Worm (Caenorhabditis elegans): ENCODE measurements around the gene ads-1.
"Not testable (repeated sequence)": the region's sequence is repeated elsewhere in the genome, so short reads cannot be mapped to it uniquely, and the experiment has no call there.

Gene ads-1

DNA sequence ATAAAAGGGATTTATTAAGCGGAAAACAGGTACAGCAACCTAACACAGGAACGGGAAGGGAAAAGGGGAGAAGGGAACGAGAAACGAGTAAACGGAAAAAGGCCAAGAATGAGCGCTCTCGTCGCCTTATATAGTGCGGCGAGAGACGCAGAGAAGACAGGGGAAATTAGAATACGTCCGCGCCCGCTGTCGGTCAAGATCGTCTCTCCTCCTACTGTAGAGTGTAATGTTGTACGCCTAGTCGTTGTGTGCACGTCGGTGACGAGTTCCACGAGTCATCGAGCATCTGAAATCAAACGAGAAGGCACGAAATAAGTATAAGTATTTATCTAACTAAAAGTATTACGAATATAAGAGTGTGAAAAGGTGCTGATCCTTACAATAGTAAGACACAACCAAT is 12.8 kb upstream of the ads-1 start (continued):
- TF ChIP-seq ama-1 (optimal IDR thresholded peaks at IDR 0.05): no peak
- TF ChIP-seq ama-1 (GFP tag; optimal IDR thresholded peaks at IDR 0.05): no peak
- TF ChIP-seq athp-1 (tag; optimal IDR thresholded peaks at IDR 0.05): no peak
- no peak for TF ChIP-seq ceh-40 (GFP tag; IDR thresholded peaks at IDR 0.05)
- no peak for TF ChIP-seq ceh-100 (GFP tag; IDR thresholded peaks at IDR 0.05)
- 0 out of 2 replicates have a peak, but pooled peaks have one; percentile 6 for TF ChIP-seq hmg-1.2 (GFP tag; IDR thresholded peaks at IDR 0.05)
- no peak for TF ChIP-seq fkh-3 (tag; optimal IDR thresholded peaks at IDR 0.05)
- TF ChIP-seq ceh-58 (GFP tag; IDR thresholded peaks at IDR 0.05): no peak
- TF ChIP-seq lir-1 (GFP tag; conservative IDR thresholded peaks at IDR 0.05): no peak
- no peak for TF ChIP-seq attf-6 (GFP tag; IDR thresholded peaks at IDR 0.05)

DNA sequence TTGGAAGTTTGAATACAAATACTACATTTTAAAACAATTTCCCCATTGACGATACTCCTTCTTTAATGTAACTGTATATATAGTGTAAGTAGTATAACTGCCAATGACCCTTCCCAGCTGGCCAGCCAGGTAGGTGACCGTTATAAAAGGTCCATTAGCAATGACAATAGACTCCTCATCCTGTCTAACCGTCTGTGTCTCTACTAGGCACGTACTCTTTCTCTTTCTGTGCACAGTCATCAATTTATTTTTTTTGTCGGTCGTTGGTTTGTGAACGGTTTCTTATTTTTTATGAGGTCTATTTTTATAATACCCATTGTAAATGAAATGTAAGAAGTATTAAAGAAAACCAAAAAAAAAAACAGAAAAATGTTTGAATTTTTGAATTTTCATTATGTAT is 6.2 kb upstream of the ads-1 start:
- TF ChIP-seq nhr-27 (tag; optimal IDR thresholded peaks at IDR 0.05) (no peak), hmg-1.2 (GFP tag; IDR thresholded peaks at IDR 0.05) (peak; percentile 56; the same call in 1 of the 2 replicates), sea-2 (GFP tag; IDR thresholded peaks at IDR 0.05) (no peak)

DNA sequence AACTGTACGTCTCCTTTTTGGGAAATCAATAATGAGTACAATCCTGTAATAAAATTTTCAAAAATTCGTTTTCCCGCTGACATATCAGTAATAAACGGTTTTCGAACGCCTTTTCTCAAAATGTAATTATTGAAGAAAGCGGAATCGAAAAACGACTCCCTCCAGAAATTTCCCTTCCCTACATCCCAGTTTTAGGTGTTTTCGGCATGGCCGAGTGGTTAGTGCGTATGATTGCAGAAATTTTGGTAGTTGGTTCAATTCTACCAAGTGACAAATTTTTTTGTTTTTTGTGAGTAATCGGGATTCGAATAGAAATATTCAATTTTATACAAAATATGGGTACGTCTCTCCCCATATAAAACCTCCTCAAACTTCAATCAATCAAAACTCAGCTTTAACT is 4.2 kb upstream of the ads-1 start:
- TF ChIP-seq tbp1 (GFP tag; optimal IDR thresholded peaks at IDR 0.05) (peak; percentile 72), B0261.1 (tag; optimal IDR thresholded peaks at IDR 0.05) (peak; percentile 25), madf-6 (GFP tag; IDR thresholded peaks at IDR 0.05) (peak; percentile 13; the same call in 1 of the 2 replicates), lin-26 (GFP tag; IDR thresholded peaks at IDR 0.05) (peak; percentile 81), hmg-1.2 (GFP tag; IDR thresholded peaks at IDR 0.05) (peak; percentile 15; the same call in 1 of the 2 replicates), rpc-1 (tag; optimal IDR thresholded peaks at IDR 0.05) (peak; percentile 48)
- not testable (repeated sequence) for TF ChIP-seq rpc-1 (optimal IDR thresholded peaks at IDR 0.05)

ce11 chrIII:299220-299619 is 864 bp upstream of the ads-1 start:
- TF ChIP-seq Y79H2A.3 (GFP tag; conservative IDR thresholded peaks at IDR 0.05): no peak
- TF ChIP-seq nhr-80 (tag; optimal IDR thresholded peaks at IDR 0.05): peak; percentile 65

- 0 out of 2 replicates have a peak, but pooled peaks have one; percentile 25 for TF ChIP-seq ceh-58 (GFP tag; IDR thresholded peaks at IDR 0.05)
- TF ChIP-seq Y95B8A.8 (GFP tag; IDR thresholded peaks at IDR 0.05): 0 out of 2 replicates have a peak, but pooled peaks have one; percentile 13
- 0 out of 2 replicates have a peak, but pooled peaks have one; percentile 12 for TF ChIP-seq egrh-3 (GFP tag; IDR thresholded peaks at IDR 0.05)
These were observed 474 bp downstream of the ads-1 start for ce11 chrIII:297882-298281.

DNA sequence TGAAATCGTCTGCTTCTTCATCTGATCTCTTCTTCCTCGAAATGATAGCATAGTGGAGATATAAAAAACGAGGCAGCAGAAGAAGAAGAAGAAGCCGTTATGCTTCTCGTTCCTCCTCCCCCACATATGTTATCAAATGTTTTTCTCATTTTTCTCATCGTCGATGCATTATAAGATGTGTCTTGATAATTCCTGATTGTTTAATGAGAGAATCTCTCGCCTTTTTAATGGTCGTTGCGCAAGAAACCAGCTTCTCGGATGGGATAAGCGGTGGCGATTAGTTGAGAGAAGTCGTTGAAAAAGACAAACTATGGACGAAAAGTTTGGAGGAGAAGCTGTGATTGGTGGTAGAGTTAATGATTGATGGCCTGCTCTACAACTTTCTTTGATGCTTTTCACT is 3.8 kb downstream of the ads-1 start, which contains the start of gene Y50D7A.13:
Gene Y50D7A.13, minus strand, starts transcription at position 101 of the 400 bp plus-strand sequence.
- TF ChIP-seq rcor-1 (GFP tag; IDR thresholded peaks at IDR 0.05) (no peak), lsl-1 (GFP tag; optimal IDR thresholded peaks at IDR 0.05) (no peak), B0261.1 (tag; optimal IDR thresholded peaks at IDR 0.05) (no peak), ceh-40 (GFP tag; IDR thresholded peaks at IDR 0.05) (no peak), B0019.2 (GFP tag; conservative IDR thresholded peaks at IDR 0.05) (no peak), mcd-1 (GFP tag; IDR thresholded peaks at IDR 0.05) (no peak), ceh-79 (tag; optimal IDR thresholded peaks at IDR 0.05) (no peak)

- no peak for TF ChIP-seq nfyb-1 (GFP tag; IDR thresholded peaks at IDR 0.05)
- TF ChIP-seq attf-6 (GFP tag; IDR thresholded peaks at IDR 0.05): no peak
- no peak for TF ChIP-seq pha-4 (tag; optimal IDR thresholded peaks at IDR 0.05)
- no peak for TF ChIP-seq T26A5.8 (tag; optimal IDR thresholded peaks at IDR 0.05)
- TF ChIP-seq F22D6.2 (tag; optimal IDR thresholded peaks at IDR 0.05): no peak
- no peak for TF ChIP-seq lag-1 (GFP tag; IDR thresholded peaks at IDR 0.05)
- TF ChIP-seq egl-44 (GFP tag; IDR thresholded peaks at IDR 0.05): no peak
- TF ChIP-seq efl-1 (GFP tag; optimal IDR thresholded peaks at IDR 0.05): no peak
- no peak for TF ChIP-seq hlh-26 (GFP tag; conservative IDR thresholded peaks at IDR 0.05)
- TF ChIP-seq lin-40 (tag; optimal IDR thresholded peaks at IDR 0.05): no peak
- no peak for TF ChIP-seq rpc-1 (optimal IDR thresholded peaks at IDR 0.05)
- no peak for TF ChIP-seq rpc-1 (tag; optimal IDR thresholded peaks at IDR 0.05)
- TF ChIP-seq nhr-80 (tag; optimal IDR thresholded peaks at IDR 0.05): no peak
- TF ChIP-seq let-607 (tag; optimal IDR thresholded peaks at IDR 0.05): no peak
- TF ChIP-seq Y79H2A.3 (GFP tag; conservative IDR thresholded peaks at IDR 0.05): no peak
These were observed 6.0 kb downstream of the ads-1 start, which contains the start of gene Y50D7A.1 for ce11 chrIII:292340-292739. Gene Y50D7A.1 (plus strand): TSS chrIII:292640.
